Fruit fly (Drosophila melanogaster) whole organism, embryonic: Measurements from ENCODE around the gene CG32344.

ENCODE experiments used
- Asciz ChIP-seq: fragments of 200-800 bp; sonication (Bioruptor generic); optimal IDR thresholded peaks from 2 replicates; lab custom pipeline; 2017; ENCODE audit warnings: missing biosample characterization, mild to moderate bottlenecking, missing genetic modification characterization, missing genetic modification reagents
- Awh ChIP-seq: fragments of 200-800 bp; sonication (Bioruptor generic); IDR thresholded peaks from 2 replicates; pipeline ENCODE4, ENCODE4 v1.3.6; 2022; ENCODE audit warnings: missing biosample characterization, missing genetic modification characterization
- Bdp1 ChIP-seq: fragments of 200-800 bp; sonication (Bioruptor generic); optimal IDR thresholded peaks from 3 replicates; lab custom pipeline; 2016; ENCODE audit warnings: missing biosample characterization, missing genetic modification characterization
- Blimp-1 ChIP-seq: fragments of 200-800 bp; sonication (Bioruptor generic); optimal IDR thresholded peaks from 3 replicates; lab custom pipeline; 2018; ENCODE audit warnings: missing biosample characterization, missing genetic modification characterization, mild to moderate bottlenecking, moderate library complexity, missing genetic modification reagents
- CG11398 ChIP-seq: fragments of 200-800 bp; sonication (Bioruptor generic); optimal IDR thresholded peaks from 2 replicates; lab custom pipeline; 2016; ENCODE audit warnings: missing biosample characterization, missing genetic modification characterization
- CG12104 ChIP-seq: fragments of 200-800 bp; sonication (Bioruptor generic); optimal IDR thresholded peaks from 3 replicates; lab custom pipeline; 2016; ENCODE audit warnings: missing biosample characterization, missing genetic modification characterization
- CG12299 ChIP-seq: fragments of 200-800 bp; sonication (Bioruptor generic); optimal IDR thresholded peaks from 2 replicates; lab custom pipeline; 2018; ENCODE audit warnings: missing biosample characterization, mild to moderate bottlenecking, missing genetic modification characterization
- CG13894 ChIP-seq: fragments of 200-800 bp; sonication (Bioruptor generic); optimal IDR thresholded peaks from 3 replicates; lab custom pipeline; 2018; ENCODE audit warnings: missing biosample characterization, mild to moderate bottlenecking, missing genetic modification characterization, moderate library complexity
- CG14014 ChIP-seq: fragments of 200-800 bp; sonication (Bioruptor generic); IDR thresholded peaks from 2 replicates; pipeline ENCODE4 v1.3.6; 2022; ENCODE audit warnings: missing biosample characterization, missing genetic modification characterization
- CG1529 ChIP-seq: fragments of 200-800 bp; sonication (Bioruptor generic); optimal IDR thresholded peaks from 3 replicates; lab custom pipeline; 2018; ENCODE audit warnings: missing biosample characterization, missing genetic modification characterization
- CG16815 ChIP-seq: fragments of 200-800 bp; sonication (Bioruptor generic); optimal IDR thresholded peaks from 3 replicates; lab custom pipeline; 2017; ENCODE audit warnings: missing biosample characterization, mild to moderate bottlenecking, missing genetic modification characterization
- CG17361 ChIP-seq: fragments of 200-800 bp; sonication (Bioruptor generic); IDR thresholded peaks from 3 replicates; pipeline ENCODE4 v1.3.6; 2022; ENCODE audit warnings: missing biosample characterization, missing genetic modification characterization
- CG2202 ChIP-seq: fragments of 200-800 bp; sonication (Bioruptor generic); optimal IDR thresholded peaks from 2 replicates; lab custom pipeline; 2018; ENCODE audit warnings: missing biosample characterization, mild to moderate bottlenecking, missing genetic modification characterization
- CG4730 ChIP-seq: fragments of 200-800 bp; sonication (Bioruptor generic); IDR thresholded peaks from 2 replicates; pipeline ENCODE4 v1.3.6; 2022; ENCODE audit warnings: missing biosample characterization, missing genetic modification characterization
- CG7271 ChIP-seq: fragments of 200-800 bp; sonication (Bioruptor generic); optimal IDR thresholded peaks from 2 replicates; lab custom pipeline; 2018; ENCODE audit warnings: missing biosample characterization, mild to moderate bottlenecking, missing genetic modification characterization, moderate library complexity
- CG8290 ChIP-seq, 3 experiments: fragments of 200-800 bp; sonication (Bioruptor generic); optimal IDR thresholded peaks; 2 replicates each; lab custom pipeline; 2016 to 2019; ENCODE audit warnings: missing biosample characterization in 3 of 3, missing genetic modification characterization in 3 of 3, mild to moderate bottlenecking in 2 of 3, moderate library complexity in 1 of 3
- CG9609 ChIP-seq: fragments of 200-800 bp; sonication (Bioruptor generic); optimal IDR thresholded peaks from 3 replicates; lab custom pipeline; 2016; ENCODE audit warnings: missing biosample characterization, missing genetic modification characterization
- Deaf1 ChIP-seq: fragments of 200-800 bp; optimal IDR thresholded peaks from 3 replicates; lab custom pipeline; 2019; ENCODE audit warnings: missing biosample characterization, mild to moderate bottlenecking, missing genetic modification characterization, moderate library complexity
- Ets97D ChIP-seq: fragments of 200-800 bp; sonication (Bioruptor generic); optimal IDR thresholded peaks from 3 replicates; lab custom pipeline; 2016; ENCODE audit warnings: missing biosample characterization, missing genetic modification characterization
- Fer1 ChIP-seq: fragments of 200-800 bp; sonication (Bioruptor generic); optimal IDR thresholded peaks from 2 replicates; lab custom pipeline; 2017; ENCODE audit warnings: missing biosample characterization, mild to moderate bottlenecking, missing genetic modification characterization
- Gsc ChIP-seq: fragments of 200-800 bp; sonication (Bioruptor generic); IDR thresholded peaks from 2 replicates; pipeline ENCODE4 v1.3.6; 2022; ENCODE audit warnings: missing biosample characterization, missing genetic modification characterization
- NFAT ChIP-seq: fragments of 200-800 bp; sonication (Bioruptor generic); IDR thresholded peaks from 2 replicates; pipeline ENCODE4 v1.3.6; 2022; ENCODE audit warnings: missing biosample characterization, missing genetic modification characterization
- Nf-YB ChIP-seq: fragments of 200-800 bp; sonication (Bioruptor generic); optimal IDR thresholded peaks from 3 replicates; lab custom pipeline; 2019; ENCODE audit warnings: missing biosample characterization, mild to moderate bottlenecking, missing genetic modification characterization, moderate library complexity
- Nf-YC ChIP-seq: fragments of 200-800 bp; optimal IDR thresholded peaks from 3 replicates; lab custom pipeline; 2019; ENCODE audit warnings: missing biosample characterization, mild to moderate bottlenecking, missing genetic modification characterization, moderate library complexity
- Poxn ChIP-seq: fragments of 200-800 bp; sonication (Bioruptor generic); IDR thresholded peaks from 2 replicates; pipeline ENCODE4 v1.3.6; 2022; ENCODE audit warnings: missing biosample characterization, missing genetic modification characterization
- Trl ChIP-seq, 3 experiments: fragments of >200 bp in 2 of 3; fragments of 200-800 bp in 1 of 3; sonication (Bioruptor generic) in 1 of 3; optimal IDR thresholded peaks; 2 replicates in 1 of 3; 3 replicates in 2 of 3; lab custom pipeline; 2016 to 2017; ENCODE audit warnings: missing biosample characterization in 1 of 3, missing genetic modification characterization in 1 of 3
- bcd ChIP-seq: fragments of 200-800 bp; sonication (Bioruptor generic); optimal IDR thresholded peaks from 2 replicates; lab custom pipeline; 2017; ENCODE audit warnings: missing biosample characterization, mild to moderate bottlenecking, missing genetic modification characterization
- bigmax ChIP-seq: fragments of 200-800 bp; sonication (Bioruptor generic); optimal IDR thresholded peaks from 2 replicates; lab custom pipeline; 2018; ENCODE audit warnings: missing biosample characterization, mild to moderate bottlenecking, missing genetic modification characterization
- br ChIP-seq: fragments of >200 bp; optimal IDR thresholded peaks from 2 replicates; lab custom pipeline; 2017
- cato ChIP-seq: fragments of 200-800 bp; sonication (Bioruptor generic); optimal IDR thresholded peaks from 2 replicates; lab custom pipeline; 2016; ENCODE audit warnings: missing biosample characterization, missing genetic modification characterization, borderline replicate concordance
- emc ChIP-seq: fragments of 200-800 bp; sonication (Bioruptor generic); optimal IDR thresholded peaks from 2 replicates; lab custom pipeline; 2016; ENCODE audit warnings: missing biosample characterization, missing genetic modification characterization
- fd102C ChIP-seq: fragments of 200-800 bp; sonication (Bioruptor generic); optimal IDR thresholded peaks from 2 replicates; lab custom pipeline; 2018; ENCODE audit warnings: missing biosample characterization, mild to moderate bottlenecking, missing genetic modification characterization, moderate library complexity
- ftz-f1 ChIP-seq: fragments of 200-800 bp; sonication (Bioruptor generic); optimal IDR thresholded peaks from 2 replicates; lab custom pipeline; 2016; ENCODE audit warnings: missing biosample characterization, missing genetic modification characterization
- gsb ChIP-seq: fragments of 200-800 bp; sonication (Bioruptor generic); IDR thresholded peaks from 2 replicates; pipeline ENCODE4 v1.3.6; 2022; ENCODE audit warnings: missing biosample characterization, missing genetic modification characterization
- gt ChIP-seq: fragments of 200-800 bp; sonication (Bioruptor generic); IDR thresholded peaks from 2 replicates; pipeline ENCODE4 v1.3.6; 2022; ENCODE audit warnings: missing biosample characterization, missing genetic modification characterization
- lov ChIP-seq, 2 experiments: fragments of 200-800 bp in 1 of 2; fragments of >200 bp in 1 of 2; sonication (Bioruptor generic) in 1 of 2; IDR thresholded peaks in 1 of 2; optimal IDR thresholded peaks in 1 of 2; 2 replicates in 1 of 2; 3 replicates in 1 of 2; pipeline versions ENCODE4 v1.3.6 to Lab custom; 2017 to 2022; ENCODE audit warnings: missing biosample characterization in 1 of 2, missing genetic modification characterization in 1 of 2
- mld ChIP-seq: fragments of 200-800 bp; sonication (Bioruptor generic); IDR thresholded peaks from 3 replicates; pipeline ENCODE4 v1.3.6; 2022; ENCODE audit warnings: missing biosample characterization, missing genetic modification characterization; ENCODE audit not compliant: partially characterized antibody
- odd ChIP-seq: fragments of 200-800 bp; sonication (Bioruptor generic); optimal IDR thresholded peaks from 2 replicates; lab custom pipeline; 2017; ENCODE audit warnings: missing biosample characterization, mild to moderate bottlenecking, missing genetic modification characterization
- pnt ChIP-seq: fragments of 200-800 bp; sonication (Bioruptor generic); optimal IDR thresholded peaks from 3 replicates; lab custom pipeline; 2016; ENCODE audit warnings: missing biosample characterization, missing genetic modification characterization
- salm ChIP-seq: fragments of 200-800 bp; sonication (Bioruptor generic); optimal IDR thresholded peaks from 2 replicates; lab custom pipeline; 2018; ENCODE audit warnings: missing biosample characterization, mild to moderate bottlenecking, missing genetic modification characterization
- shn ChIP-seq: fragments of 200-800 bp; sonication (Bioruptor generic); optimal IDR thresholded peaks from 3 replicates; lab custom pipeline; 2016; ENCODE audit warnings: missing biosample characterization, missing genetic modification characterization
- slou ChIP-seq: fragments of 200-800 bp; sonication (Bioruptor generic); optimal IDR thresholded peaks from 3 replicates; lab custom pipeline; 2016; ENCODE audit warnings: missing biosample characterization, missing genetic modification characterization
- so ChIP-seq: fragments of 200-800 bp; sonication (Bioruptor generic); IDR thresholded peaks from 3 replicates; pipeline ENCODE4 v1.3.6; 2022; ENCODE audit warnings: missing biosample characterization, missing genetic modification characterization
- tio ChIP-seq: fragments of 200-800 bp; sonication (Bioruptor generic); optimal IDR thresholded peaks from 2 replicates; lab custom pipeline; 2017; ENCODE audit warnings: missing biosample characterization, missing genetic modification characterization, inconsistent platforms
- tll ChIP-seq, 2 experiments: fragments of 200-800 bp in 1 of 2; fragments of >200 bp in 1 of 2; sonication (Bioruptor generic) in 1 of 2; optimal IDR thresholded peaks; 2 replicates each; lab custom pipeline; 2017 to 2019; ENCODE audit warnings: missing biosample characterization in 2 of 2, missing genetic modification characterization in 2 of 2, mild to moderate bottlenecking in 1 of 2, moderate library complexity in 1 of 2
- wek ChIP-seq: fragments of 200-800 bp; sonication (Bioruptor generic); optimal IDR thresholded peaks from 3 replicates; lab custom pipeline; 2018; ENCODE audit warnings: missing biosample characterization, mild to moderate bottlenecking, missing genetic modification characterization, moderate library complexity
- zen ChIP-seq: fragments of 200-800 bp; sonication (Bioruptor generic); optimal IDR thresholded peaks from 3 replicates; lab custom pipeline; 2018; ENCODE audit warnings: missing biosample characterization, mild to moderate bottlenecking, missing genetic modification characterization, moderate library complexity
- zfh2 ChIP-seq: fragments of 200-800 bp; sonication (Bioruptor generic); optimal IDR thresholded peaks from 2 replicates; lab custom pipeline; 2016; ENCODE audit warnings: missing biosample characterization, missing genetic modification characterization

Gene CG32344

DNA sequence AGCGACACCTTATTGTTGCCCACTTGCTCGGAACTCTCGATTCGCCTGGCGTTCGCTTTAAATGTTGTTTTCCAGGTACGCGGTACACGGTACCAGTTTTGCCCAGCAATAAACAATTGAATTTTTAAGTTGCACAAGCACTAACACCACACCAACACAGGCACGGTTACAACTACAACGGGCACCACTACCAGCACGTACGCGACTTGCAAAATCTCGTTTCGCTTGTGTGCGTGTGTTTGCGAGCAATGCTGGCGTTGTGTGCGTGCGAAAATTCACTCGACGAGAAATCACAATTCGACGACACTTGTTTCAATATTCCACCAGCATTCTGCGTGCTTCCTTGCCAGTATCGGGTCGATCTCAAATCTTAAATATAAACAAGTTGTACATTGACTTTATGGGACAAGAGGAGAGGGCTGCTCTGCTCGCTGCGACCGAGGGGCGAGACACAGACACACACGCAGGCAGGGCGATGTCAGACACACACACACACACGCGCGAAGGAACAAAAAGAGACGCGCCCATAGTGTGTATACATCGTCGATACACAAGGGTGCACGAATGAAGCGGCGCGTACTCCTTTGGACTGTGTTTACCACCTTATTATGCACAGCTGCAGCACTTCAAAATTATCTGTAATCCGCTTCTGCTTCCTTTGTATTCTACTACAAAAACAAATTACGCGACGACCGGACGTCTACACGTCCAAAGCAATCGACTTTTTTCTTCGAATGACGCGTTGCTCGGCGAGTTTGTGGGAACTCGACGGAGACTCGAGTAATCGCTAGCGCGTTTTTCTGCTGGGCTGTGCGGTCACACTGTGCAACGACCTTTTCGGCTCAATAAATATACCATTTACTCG, 5.1 kb downstream of the CG32344 start, which contains the start of gene fwd (continued):
- TF ChIP-seq CG1529 (GFP tag; lab: Kevin White, UChicago) (no peak), slou (GFP tag; lab: Kevin White, UChicago) (no peak), Fer1 (GFP tag; lab: Kevin White, UChicago) (peak; percentile 43), cato (GFP tag; lab: Kevin White, UChicago) (no peak), CG12104 (GFP tag; lab: Kevin White, UChicago) (no peak), CG16815 (GFP tag; lab: Kevin White, UChicago) (no peak), bcd (no peak), CG12299 (tag; lab: Kevin White, UChicago) (no peak), tll (GFP tag; optimal IDR thresholded peaks at IDR 0.05; lab: Kevin White, UChicago) (peak in 1 of 2 experiments; percentile 58), pnt (no peak), zen (tag; lab: Kevin White, UChicago) (peak; percentile 59), bigmax (peak; percentile 52), Awh (GFP tag; lab: Robert Waterston, UW) (no peak; the same call in 1 of the 2 replicates), ftz-f1 (peak; percentile 56), gsb (GFP tag; lab: Robert Waterston, UW) (no peak), odd (GFP tag; lab: Kevin White, UChicago) (peak; percentile 48), CG9609 (GFP tag; lab: Kevin White, UChicago) (no peak), Bdp1 (GFP tag; lab: Kevin White, UChicago) (no peak), Trl (optimal IDR thresholded peaks at IDR 0.05; lab: Kevin White, UChicago) (no peak), Trl (GFP tag; optimal IDR thresholded peaks at IDR 0.05; lab: Kevin White, UChicago) (no peak), NFAT (GFP tag; lab: Robert Waterston, UW) (0 out of 2 replicates have a peak, but pooled peaks have one; percentile 13), Gsc (GFP tag; lab: Robert Waterston, UW) (no peak), fd102C (GFP tag; lab: Kevin White, UChicago) (no peak), CG11398 (GFP tag; lab: Kevin White, UChicago) (no peak), lov (optimal IDR thresholded peaks at IDR 0.05; lab: Kevin White, UChicago) (no peak), lov (GFP tag; IDR thresholded peaks at IDR 0.05; lab: Robert Waterston, UW) (no peak), shn (GFP tag; lab: Kevin White, UChicago) (peak; percentile 24), CG13894 (tag; lab: Kevin White, UChicago) (peak; percentile 49), wek (no peak), Deaf1 (tag; lab: Kevin White, UChicago) (peak; percentile 68), CG7271 (peak; percentile 77), br (no peak), Blimp-1 (no peak), CG17361 (0 out of 3 replicates have a peak, but pooled peaks have one; percentile 9), CG14014 (GFP tag; lab: Robert Waterston, UW) (no peak), CG8290 (GFP tag; optimal IDR thresholded peaks at IDR 0.05; lab: Kevin White, UChicago) (peak; percentile 61), CG8290 (tag; optimal IDR thresholded peaks at IDR 0.05; lab: Kevin White, UChicago) (peak; percentile 77 to 81), mld (GFP tag; lab: Robert Waterston, UW) (no peak), gt (GFP tag; lab: Robert Waterston, UW) (no peak), CG4730 (GFP tag; lab: Robert Waterston, UW) (no peak), salm (no peak), Nf-YC (tag; lab: Kevin White, UChicago) (peak; percentile 61), Asciz (GFP tag; lab: Kevin White, UChicago) (no peak), CG2202 (no peak), Nf-YB (GFP tag; lab: Kevin White, UChicago) (peak; percentile 14), Poxn (GFP tag; lab: Robert Waterston, UW) (no peak), tio (GFP tag; lab: Kevin White, UChicago) (no peak), so (GFP tag; lab: Robert Waterston, UW) (no peak), Ets97D (GFP tag; lab: Kevin White, UChicago) (peak; percentile 88), emc (GFP tag; lab: Kevin White, UChicago) (no peak), zfh2 (peak; percentile 3)
